Fruit fly (Drosophila melanogaster) whole organism, embryonic: ENCODE results near the gene CG15483.
A peak's percentile ranks its signal among the peaks of the same experiment; 100 is the strongest.

Experiments
- CG10267 ChIP-seq: fragments of 200-800 bp; sonication (Bioruptor generic); optimal IDR thresholded peaks from 2 replicates; lab custom pipeline; 2018; ENCODE audit warnings: missing biosample characterization, mild to moderate bottlenecking, missing genetic modification characterization, moderate library complexity
- CG10274 ChIP-seq: fragments of 200-800 bp; sonication (Bioruptor generic); optimal IDR thresholded peaks from 3 replicates; lab custom pipeline; 2017; ENCODE audit warnings: missing biosample characterization, mild to moderate bottlenecking, missing genetic modification characterization
- CG10565 ChIP-seq: fragments of 200-800 bp; sonication (Bioruptor generic); optimal IDR thresholded peaks from 3 replicates; lab custom pipeline; 2016; ENCODE audit warnings: missing biosample characterization, mild to moderate bottlenecking, missing genetic modification characterization
- CG11247 ChIP-seq: fragments of 200-800 bp; sonication (Bioruptor generic); IDR thresholded peaks from 2 replicates; pipeline ENCODE4 v1.3.6; 2022; ENCODE audit warnings: missing biosample characterization, missing genetic modification characterization
- CG11398 ChIP-seq: fragments of 200-800 bp; sonication (Bioruptor generic); optimal IDR thresholded peaks from 2 replicates; lab custom pipeline; 2016; ENCODE audit warnings: missing biosample characterization, missing genetic modification characterization
- CG11695 ChIP-seq: fragments of 200-800 bp; sonication (Bioruptor generic); IDR thresholded peaks from 3 replicates; pipeline ENCODE4 v1.3.6; 2022; ENCODE audit warnings: missing biosample characterization, missing genetic modification characterization
- CG11723 ChIP-seq: fragments of 200-800 bp; sonication (Bioruptor generic); optimal IDR thresholded peaks from 2 replicates; lab custom pipeline; 2017; ENCODE audit warnings: missing biosample characterization, mild to moderate bottlenecking, missing genetic modification characterization
- CG12299 ChIP-seq: fragments of 200-800 bp; sonication (Bioruptor generic); optimal IDR thresholded peaks from 2 replicates; lab custom pipeline; 2018; ENCODE audit warnings: missing biosample characterization, mild to moderate bottlenecking, missing genetic modification characterization
- CG12659 ChIP-seq: fragments of 200-800 bp; sonication (Bioruptor generic); optimal IDR thresholded peaks from 3 replicates; lab custom pipeline; 2017; ENCODE audit warnings: mild to moderate bottlenecking, missing biosample characterization, missing genetic modification reagents, missing genetic modification characterization
- CG12769 ChIP-seq: fragments of 200-800 bp; sonication (Bioruptor generic); optimal IDR thresholded peaks from 2 replicates; lab custom pipeline; 2019; ENCODE audit warnings: missing biosample characterization, mild to moderate bottlenecking, missing genetic modification characterization, moderate library complexity
- CG15479 ChIP-seq: fragments of 200-800 bp; sonication (Bioruptor generic); optimal IDR thresholded peaks from 3 replicates; lab custom pipeline; 2019; ENCODE audit warnings: missing biosample characterization, mild to moderate bottlenecking, missing genetic modification characterization, moderate library complexity
- CG17802 ChIP-seq: fragments of 200-800 bp; sonication (Bioruptor generic); optimal IDR thresholded peaks from 2 replicates; lab custom pipeline; 2018; ENCODE audit warnings: missing biosample characterization, mild to moderate bottlenecking, missing genetic modification characterization, moderate library complexity
- CG17912 ChIP-seq: fragments of 200-800 bp; sonication (Bioruptor generic); optimal IDR thresholded peaks from 2 replicates; lab custom pipeline; 2018; ENCODE audit warnings: missing biosample characterization, mild to moderate bottlenecking, missing genetic modification characterization
- CG2129 ChIP-seq: fragments of 200-800 bp; sonication (Bioruptor generic); IDR thresholded peaks from 2 replicates; pipeline ENCODE4 v1.3.6; 2022; ENCODE audit warnings: missing biosample characterization, missing genetic modification characterization; ENCODE audit not compliant: partially characterized antibody
- CG2199 ChIP-seq: fragments of 200-800 bp; sonication (Bioruptor generic); IDR thresholded peaks from 3 replicates; pipeline ENCODE4 v1.3.6; 2022; ENCODE audit warnings: missing biosample characterization, missing genetic modification characterization
- CG30403 ChIP-seq: fragments of 200-800 bp; sonication (Bioruptor generic); optimal IDR thresholded peaks from 3 replicates; lab custom pipeline; 2016; ENCODE audit warnings: missing biosample characterization, missing genetic modification characterization
- CG31388 ChIP-seq: fragments of 200-800 bp; sonication (Bioruptor generic); optimal IDR thresholded peaks from 2 replicates; lab custom pipeline; 2016; ENCODE audit warnings: missing biosample characterization, missing genetic modification characterization
- CG3726 ChIP-seq: fragments of 200-800 bp; sonication (Bioruptor generic); IDR thresholded peaks from 3 replicates; pipeline ENCODE4, ENCODE4 v1.3.6; 2022; ENCODE audit warnings: missing biosample characterization, missing genetic modification characterization
- CG3995 ChIP-seq: fragments of 200-800 bp; sonication (Bioruptor generic); optimal IDR thresholded peaks from 3 replicates; lab custom pipeline; 2016; ENCODE audit warnings: missing biosample characterization, missing genetic modification characterization
- CG6765 ChIP-seq: fragments of 200-800 bp; sonication (Bioruptor generic); optimal IDR thresholded peaks from 3 replicates; lab custom pipeline; 2017; ENCODE audit warnings: missing biosample characterization, mild to moderate bottlenecking, missing genetic modification characterization
- CG7271 ChIP-seq: fragments of 200-800 bp; sonication (Bioruptor generic); optimal IDR thresholded peaks from 2 replicates; lab custom pipeline; 2018; ENCODE audit warnings: missing biosample characterization, mild to moderate bottlenecking, missing genetic modification characterization, moderate library complexity
- CG7839 ChIP-seq: fragments of 200-800 bp; sonication (Bioruptor generic); optimal IDR thresholded peaks from 3 replicates; lab custom pipeline; 2018; ENCODE audit warnings: missing biosample characterization, mild to moderate bottlenecking, missing genetic modification characterization, moderate library complexity
- CHES-1-like ChIP-seq: fragments of 200-800 bp; sonication (Bioruptor generic); optimal IDR thresholded peaks from 2 replicates; lab custom pipeline; 2016; ENCODE audit warnings: missing biosample characterization, missing genetic modification characterization
- Dp ChIP-seq: fragments of 200-800 bp; sonication (Bioruptor generic); optimal IDR thresholded peaks from 2 replicates; lab custom pipeline; 2018; ENCODE audit warnings: missing biosample characterization, mild to moderate bottlenecking, missing genetic modification characterization, moderate library complexity
- E2f2 ChIP-seq: fragments of 200-800 bp; sonication (Bioruptor generic); IDR thresholded peaks from 2 replicates; pipeline ENCODE4 v1.3.6; 2022; ENCODE audit warnings: missing biosample characterization, missing genetic modification characterization
- Gsc ChIP-seq: fragments of 200-800 bp; sonication (Bioruptor generic); IDR thresholded peaks from 2 replicates; pipeline ENCODE4 v1.3.6; 2022; ENCODE audit warnings: missing biosample characterization, missing genetic modification characterization
- H2.0 ChIP-seq: fragments of 200-800 bp; sonication (Bioruptor generic); IDR thresholded peaks from 2 replicates; pipeline ENCODE4 v1.3.6; 2022; ENCODE audit warnings: missing biosample characterization, missing genetic modification characterization
- HmgD ChIP-seq: fragments of 200-800 bp; sonication (Bioruptor generic); optimal IDR thresholded peaks from 3 replicates; lab custom pipeline; 2016; ENCODE audit warnings: missing biosample characterization, missing genetic modification characterization
- Hr78 ChIP-seq, 2 experiments: fragments of 200-800 bp in 1 of 2; fragments of >200 bp in 1 of 2; sonication (Bioruptor generic) in 1 of 2; optimal IDR thresholded peaks; 2 replicates each; lab custom pipeline; 2017 to 2019; ENCODE audit warnings: missing biosample characterization in 2 of 2, missing genetic modification characterization in 2 of 2, mild to moderate bottlenecking in 1 of 2, moderate library complexity in 1 of 2
- Lpt ChIP-seq: fragments of >200 bp; optimal IDR thresholded peaks from 2 replicates; lab custom pipeline; 2018; ENCODE audit warnings: missing biosample characterization, missing genetic modification characterization
- Med ChIP-seq: fragments of 200-800 bp; sonication (Bioruptor generic); peaks from one replicate; lab custom pipeline; 2016; ENCODE audit warnings: missing biosample characterization, missing genetic modification characterization, mild to moderate bottlenecking, inconsistent platforms, moderate library complexity
- NFAT ChIP-seq: fragments of 200-800 bp; sonication (Bioruptor generic); IDR thresholded peaks from 2 replicates; pipeline ENCODE4 v1.3.6; 2022; ENCODE audit warnings: missing biosample characterization, missing genetic modification characterization
- NK7.1 ChIP-seq: fragments of 200-800 bp; sonication (Bioruptor generic); optimal IDR thresholded peaks from 3 replicates; lab custom pipeline; 2016; ENCODE audit warnings: missing biosample characterization, missing genetic modification characterization
- Pdp1 ChIP-seq, 2 experiments: fragments of 200-800 bp; sonication (Bioruptor generic); optimal IDR thresholded peaks; 3 replicates each; lab custom pipeline; 2016; ENCODE audit warnings: missing biosample characterization in 2 of 2, missing genetic modification characterization in 2 of 2, mild to moderate bottlenecking in 1 of 2, moderate library complexity in 1 of 2
- Stat92E ChIP-seq, 3 experiments: fragments of >200 bp in 2 of 3; fragments of 200-800 bp in 1 of 3; sonication (Bioruptor generic) in 1 of 3; optimal IDR thresholded peaks; 2 replicates each; lab custom pipeline; 2017 to 2019; ENCODE audit warnings: missing biosample characterization in 3 of 3, missing genetic modification characterization in 3 of 3, mild to moderate bottlenecking in 1 of 3, moderate library complexity in 1 of 3
- ac ChIP-seq: fragments of 200-800 bp; sonication (Bioruptor generic); optimal IDR thresholded peaks from 3 replicates; lab custom pipeline; 2017; ENCODE audit warnings: missing biosample characterization, mild to moderate bottlenecking, missing genetic modification characterization
- az2 ChIP-seq: fragments of 200-800 bp; sonication (Bioruptor generic); optimal IDR thresholded peaks from 3 replicates; lab custom pipeline; 2016; ENCODE audit warnings: missing biosample characterization, missing genetic modification characterization
- dati ChIP-seq: fragments of 200-800 bp; sonication (Bioruptor generic); IDR thresholded peaks from 2 replicates; pipeline ENCODE4 v1.3.6; 2022; ENCODE audit warnings: missing biosample characterization, missing genetic modification characterization
- fd3F ChIP-seq: fragments of 200-800 bp; sonication (Bioruptor generic); optimal IDR thresholded peaks from 2 replicates; lab custom pipeline; 2018; ENCODE audit warnings: missing biosample characterization, mild to moderate bottlenecking, missing genetic modification characterization, moderate library complexity
- insv ChIP-seq, 2 experiments: fragments of 200-800 bp; sonication (Bioruptor generic); optimal IDR thresholded peaks; 3 replicates each; lab custom pipeline; 2016 to 2018; ENCODE audit warnings: missing biosample characterization in 2 of 2, missing genetic modification characterization in 2 of 2
- lmd ChIP-seq: fragments of 200-800 bp; sonication (Bioruptor generic); IDR thresholded peaks from 2 replicates; pipeline ENCODE4 v1.3.6; 2022; ENCODE audit warnings: missing biosample characterization, missing genetic modification characterization
- nerfin-1 ChIP-seq: fragments of 200-800 bp; sonication (Bioruptor generic); optimal IDR thresholded peaks from 3 replicates; lab custom pipeline; 2019; ENCODE audit warnings: missing biosample characterization, mild to moderate bottlenecking, missing genetic modification characterization, moderate library complexity
- pum ChIP-seq: fragments of 200-800 bp; sonication (Bioruptor generic); optimal IDR thresholded peaks from 2 replicates; lab custom pipeline; 2016; ENCODE audit warnings: missing biosample characterization, missing genetic modification characterization
- sens-2 ChIP-seq: fragments of 200-800 bp; sonication (Bioruptor generic); IDR thresholded peaks from 2 replicates; pipeline ENCODE4 v1.3.6; 2022; ENCODE audit warnings: missing biosample characterization, missing genetic modification characterization
- seq ChIP-seq: fragments of 200-800 bp; sonication (Bioruptor generic); IDR thresholded peaks from 2 replicates; pipeline ENCODE4 v1.3.6; 2022; ENCODE audit warnings: missing biosample characterization, missing genetic modification characterization
- so ChIP-seq: fragments of 200-800 bp; sonication (Bioruptor generic); IDR thresholded peaks from 3 replicates; pipeline ENCODE4 v1.3.6; 2022; ENCODE audit warnings: missing biosample characterization, missing genetic modification characterization
- wdn ChIP-seq: fragments of 200-800 bp; sonication (Bioruptor generic); IDR thresholded peaks from 2 replicates; pipeline ENCODE4 v1.3.6; 2022; ENCODE audit warnings: missing biosample characterization, missing genetic modification characterization

Gene CG15483

dm6 chr2L:12720430-12721396 is 40.9 kb downstream of the CG15483 start (continued):
- TF ChIP-seq CG3726 (GFP tag; lab: Robert Waterston, UW) (peak; percentile 75; the same call in 1 of the 3 replicates), CG11247 (GFP tag; lab: Robert Waterston, UW) (peak; percentile 42; the same call in 1 of the 2 replicates), HmgD (GFP tag; lab: Kevin White, UChicago) (no peak), CG11723 (GFP tag; lab: Kevin White, UChicago) (no peak), sens-2 (GFP tag; lab: Robert Waterston, UW) (peak; percentile 69; the same call in 1 of the 2 replicates), NK7.1 (GFP tag; lab: Kevin White, UChicago) (no peak), CHES-1-like (GFP tag; lab: Kevin White, UChicago) (no peak), CG11398 (no peak), CG10267 (tag; lab: Kevin White, UChicago) (peak; percentile 39), CG12769 (tag; lab: Kevin White, UChicago) (peak; percentile 61), CG10565 (GFP tag; lab: Kevin White, UChicago) (no peak), H2.0 (GFP tag; lab: Robert Waterston, UW) (0 out of 2 replicates have a peak, but pooled peaks have one; percentile 7), Hr78 (GFP tag; optimal IDR thresholded peaks at IDR 0.05; lab: Kevin White, UChicago) (no peak), CG15479 (no peak), CG17802 (tag; lab: Kevin White, UChicago) (no peak), E2f2 (GFP tag; lab: Robert Waterston, UW) (no peak), so (GFP tag; lab: Robert Waterston, UW) (0 out of 3 replicates have a peak, but pooled peaks have one; percentile 30), CG11695 (GFP tag; lab: Robert Waterston, UW) (peak; percentile 60), nerfin-1 (tag; lab: Kevin White, UChicago) (peak; percentile 38), seq (no peak; the same call in 1 of the 2 replicates), insv (GFP tag; optimal IDR thresholded peaks at IDR 0.05; lab: Kevin White, UChicago) (no peak), CG10274 (GFP tag; lab: Kevin White, UChicago) (no peak), Pdp1 (GFP tag; optimal IDR thresholded peaks at IDR 0.05; lab: Kevin White, UChicago) (peak; percentile 37 to 81), CG2129 (GFP tag; lab: Robert Waterston, UW) (no peak), CG17912 (GFP tag; lab: Kevin White, UChicago) (no peak), pum (GFP tag; lab: Kevin White, UChicago) (peak; percentile 17), ac (GFP tag; lab: Kevin White, UChicago) (no peak), CG2199 (GFP tag; lab: Robert Waterston, UW) (peak; percentile 13; the same call in 1 of the 3 replicates), NFAT (GFP tag; lab: Robert Waterston, UW) (0 out of 2 replicates have a peak, but pooled peaks have one; percentile 4), CG12299 (tag; lab: Kevin White, UChicago) (no peak), lmd (peak; percentile 35; the same call in 1 of the 2 replicates), Gsc (GFP tag; lab: Robert Waterston, UW) (no peak), az2 (GFP tag; lab: Kevin White, UChicago) (peak; percentile 36), Med (GFP tag; lab: Kevin White, UChicago) (peak; percentile 91), Stat92E (GFP tag; optimal IDR thresholded peaks at IDR 0.05; lab: Kevin White, UChicago) (no peak), CG12659 (GFP tag; lab: Kevin White, UChicago) (peak; percentile 28), Dp (GFP tag; lab: Kevin White, UChicago) (no peak), wdn (GFP tag; lab: Robert Waterston, UW) (peak; percentile 16; the same call in 1 of the 2 replicates), CG6765 (GFP tag; lab: Kevin White, UChicago) (peak; percentile 8), Lpt (GFP tag; lab: Kevin White, UChicago) (no peak), CG31388 (GFP tag; lab: Kevin White, UChicago) (no peak), CG7271 (tag; lab: Kevin White, UChicago) (no peak), dati (GFP tag; lab: Robert Waterston, UW) (no peak), fd3F (GFP tag; lab: Kevin White, UChicago) (no peak), CG7839 (tag; lab: Kevin White, UChicago) (peak; percentile 69), CG3995 (peak; percentile 11), CG30403 (GFP tag; lab: Kevin White, UChicago) (peak; percentile 21)
